Worm (Caenorhabditis elegans) whole organism, L2 larva: ENCODE data around the gene F54D12.8.

ENCODE experiments used
- F13H6.1 ChIP-seq: sonication (generic microtip); optimal IDR thresholded peaks from 2 replicates; lab custom pipeline; 2016; ENCODE audit warnings: missing genetic modification characterization, missing compliant biosample characterization
- Y55F3AM.14 ChIP-seq: fragments of 200-800 bp; sonication (Bioruptor generic); optimal IDR thresholded peaks from 2 replicates; lab custom pipeline; 2018; ENCODE audit warnings: mild to moderate bottlenecking, missing genetic modification characterization, missing compliant biosample characterization
- aly-2 ChIP-seq: fragments of 150-350 bp; optimal IDR thresholded peaks from 2 replicates; lab custom pipeline; 2014; ENCODE audit warnings: missing biosample characterization, missing genetic modification characterization
- ama-1 ChIP-seq: fragments of 150-350 bp; optimal IDR thresholded peaks from 2 replicates; lab custom pipeline; 2018; ENCODE audit warnings: inconsistent platforms
- ceh-82 ChIP-seq: fragments of 150-350 bp; optimal IDR thresholded peaks from 2 replicates; lab custom pipeline; 2014; ENCODE audit warnings: missing biosample characterization, missing genetic modification characterization
- crh-2 ChIP-seq: sonication (generic microtip); optimal IDR thresholded peaks from 2 replicates; lab custom pipeline; 2017; ENCODE audit warnings: missing biosample characterization, missing genetic modification characterization
- dmd-4 ChIP-seq: sonication (generic microtip); optimal IDR thresholded peaks from 2 replicates; lab custom pipeline; 2017; ENCODE audit warnings: missing biosample characterization, missing genetic modification characterization
- egl-27 ChIP-seq: sonication (generic microtip); optimal IDR thresholded peaks from 3 replicates; lab custom pipeline; 2017; ENCODE audit warnings: missing biosample characterization, missing genetic modification reagents, missing genetic modification characterization
- elt-1 ChIP-seq: fragments of 150-350 bp; optimal IDR thresholded peaks from 2 replicates; lab custom pipeline; 2014; ENCODE audit warnings: missing biosample characterization, missing genetic modification characterization
- elt-3 ChIP-seq: sonication (generic microtip); optimal IDR thresholded peaks from 2 replicates; lab custom pipeline; 2017; ENCODE audit warnings: missing biosample characterization, missing genetic modification characterization
- gmeb-1 ChIP-seq: fragments of 150-350 bp; optimal IDR thresholded peaks from 2 replicates; lab custom pipeline; 2014; ENCODE audit warnings: missing biosample characterization, missing genetic modification characterization
- lin-11 ChIP-seq: fragments of 150-350 bp; sonication (generic microtip); optimal IDR thresholded peaks from 2 replicates; lab custom pipeline; 2014; ENCODE audit warnings: missing biosample characterization, missing genetic modification characterization, inconsistent platforms, mixed read lengths
- lin-13 ChIP-seq: fragments of 150-350 bp; optimal IDR thresholded peaks from 2 replicates; lab custom pipeline; 2014; ENCODE audit warnings: missing biosample characterization, missing genetic modification reagents, missing genetic modification characterization
- lin-39 ChIP-seq: fragments of 150-350 bp; optimal IDR thresholded peaks from 2 replicates; lab custom pipeline; 2014; ENCODE audit warnings: missing biosample characterization, missing genetic modification reagents, missing genetic modification characterization
- lsy-2 ChIP-seq, 2 experiments: fragments of 150-350 bp in 1 of 2; sonication (generic microtip) in 1 of 2; optimal IDR thresholded peaks; 2 replicates each; lab custom pipeline; 2014 to 2017; ENCODE audit warnings: missing biosample characterization in 2 of 2, missing genetic modification characterization in 2 of 2
- mab-5 ChIP-seq: fragments of 150-350 bp; optimal IDR thresholded peaks from 2 replicates; lab custom pipeline; 2014; ENCODE audit warnings: missing biosample characterization, missing genetic modification characterization
- mbf-1 ChIP-seq: sonication (generic microtip); optimal IDR thresholded peaks from 2 replicates; lab custom pipeline; 2017; ENCODE audit warnings: missing biosample characterization, missing genetic modification characterization
- mdl-1 ChIP-seq, 2 experiments: fragments of 150-350 bp in 1 of 2; sonication (generic microtip) in 1 of 2; optimal IDR thresholded peaks; 2 replicates each; lab custom pipeline; 2017; ENCODE audit warnings: missing biosample characterization in 2 of 2, missing genetic modification characterization in 2 of 2
- nhr-11 ChIP-seq: fragments of 150-350 bp; optimal IDR thresholded peaks from 2 replicates; lab custom pipeline; 2014; ENCODE audit warnings: missing biosample characterization, missing genetic modification characterization
- nhr-12 ChIP-seq: fragments of 150-350 bp; optimal IDR thresholded peaks from 2 replicates; lab custom pipeline; 2014; ENCODE audit warnings: missing biosample characterization, missing genetic modification characterization
- nhr-129 ChIP-seq: fragments of 150-350 bp; optimal IDR thresholded peaks from 2 replicates; lab custom pipeline; 2014; ENCODE audit warnings: missing biosample characterization, missing genetic modification characterization
- nhr-21 ChIP-seq: fragments of 150-350 bp; optimal IDR thresholded peaks from 2 replicates; lab custom pipeline; 2014; ENCODE audit warnings: missing biosample characterization, missing genetic modification characterization
- nhr-23 ChIP-seq: fragments of 150-350 bp; optimal IDR thresholded peaks from 2 replicates; lab custom pipeline; 2014; ENCODE audit warnings: missing biosample characterization, missing genetic modification reagents, missing genetic modification characterization
- nhr-237 ChIP-seq: fragments of 150-350 bp; optimal IDR thresholded peaks from 2 replicates; lab custom pipeline; 2014; ENCODE audit warnings: missing biosample characterization, missing genetic modification characterization
- nhr-77 ChIP-seq: fragments of 150-350 bp; optimal IDR thresholded peaks from 2 replicates; lab custom pipeline; 2014; ENCODE audit warnings: missing biosample characterization, missing genetic modification characterization
- peb-1 ChIP-seq: fragments of 150-350 bp; optimal IDR thresholded peaks from 2 replicates; lab custom pipeline; 2014; ENCODE audit warnings: missing biosample characterization, missing genetic modification characterization
- sem-4 ChIP-seq: fragments of 150-350 bp; optimal IDR thresholded peaks from 2 replicates; lab custom pipeline; 2014; ENCODE audit warnings: missing biosample characterization, missing genetic modification reagents, missing genetic modification characterization
- skn-1 ChIP-seq: sonication (generic microtip); optimal IDR thresholded peaks from 2 replicates; lab custom pipeline; 2017; ENCODE audit warnings: missing biosample characterization, missing genetic modification characterization
- sma-3 ChIP-seq: sonication (generic microtip); optimal IDR thresholded peaks from 2 replicates; lab custom pipeline; 2016; ENCODE audit warnings: missing genetic modification reagents, missing genetic modification characterization, missing compliant biosample characterization
- sma-9 ChIP-seq, 2 experiments: fragments of 150-350 bp in 1 of 2; sonication (generic microtip) in 1 of 2; optimal IDR thresholded peaks; 2 replicates each; lab custom pipeline; 2014 to 2016; ENCODE audit warnings: missing genetic modification characterization in 2 of 2, mild to moderate bottlenecking in 1 of 2, missing biosample characterization in 1 of 2, missing compliant biosample characterization in 1 of 2, missing genetic modification reagents in 1 of 2, moderate library complexity in 1 of 2
- snpc-4 ChIP-seq: fragments of 150-350 bp; optimal IDR thresholded peaks from 2 replicates; lab custom pipeline; 2014; ENCODE audit warnings: missing biosample characterization, missing genetic modification characterization
- unc-39 ChIP-seq: fragments of 150-350 bp; optimal IDR thresholded peaks from 2 replicates; lab custom pipeline; 2014; ENCODE audit warnings: missing biosample characterization, missing genetic modification characterization
- unc-55 ChIP-seq: fragments of 150-350 bp; sonication (generic microtip); optimal IDR thresholded peaks from 3 replicates; lab custom pipeline; 2014; ENCODE audit warnings: missing biosample characterization, missing genetic modification reagents, missing genetic modification characterization
- unc-62 ChIP-seq: fragments of 150-350 bp; optimal IDR thresholded peaks from 2 replicates; lab custom pipeline; 2014; ENCODE audit warnings: missing biosample characterization, missing genetic modification reagents, missing genetic modification characterization
- zag-1 ChIP-seq: fragments of 150-350 bp; optimal IDR thresholded peaks from 2 replicates; lab custom pipeline; 2014; ENCODE audit warnings: missing biosample characterization, missing genetic modification characterization
- ztf-1 ChIP-seq: fragments of 200-800 bp; sonication (Bioruptor generic); conservative IDR thresholded peaks from 2 replicates; pipeline ENCODE4 v1.3.6; 2022; ENCODE audit warnings: missing genetic modification characterization, missing compliant biosample characterization
- ztf-11 ChIP-seq: sonication (generic microtip); optimal IDR thresholded peaks from 2 replicates; lab custom pipeline; 2017; ENCODE audit warnings: missing biosample characterization, missing genetic modification characterization

F54D12.8 gene

ce11 chrII:1375627-1376026 lies 22.2 kb downstream of the F54D12.8 start:
- TF ChIP-seq nhr-129 (tag; lab: Kevin White, UChicago) (peak; percentile 45), F13H6.1 (tag; lab: Kevin White, UChicago) (peak; percentile 37), lsy-2 (tag; optimal IDR thresholded peaks at IDR 0.05; lab: Kevin White, UChicago) (peak in 1 of 2 experiments; percentile 35), mab-5 (tag; lab: Kevin White, UChicago) (no peak)

DNA sequence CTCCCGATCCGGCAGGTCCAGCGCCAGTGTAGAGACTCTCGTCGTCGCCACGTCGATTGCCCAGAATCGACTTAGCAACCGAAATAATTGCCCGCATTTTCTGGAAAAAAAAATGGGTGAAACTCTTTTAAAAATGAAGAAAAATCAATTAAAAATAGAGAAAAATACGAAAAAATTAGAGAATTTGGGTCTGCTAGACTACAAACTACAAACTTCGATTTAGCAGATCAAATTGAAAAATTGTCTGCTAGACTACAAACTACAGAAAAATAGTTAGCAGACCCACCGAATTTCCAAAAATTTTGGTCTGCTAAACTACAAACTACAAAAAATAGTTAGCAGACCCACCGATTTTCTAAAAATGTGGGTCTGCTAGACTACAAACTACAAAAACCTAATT lies 22.9 kb downstream of the F54D12.8 start, which contains the start of gene rog-1:
Gene rog-1, minus strand, starts transcription at position 101 of the 400 bp plus-strand sequence.
- TF ChIP-seq lin-39 (no peak), nhr-12 (tag; lab: Kevin White, UChicago) (no peak), F13H6.1 (tag; lab: Kevin White, UChicago) (no peak), ztf-1 (GFP tag; lab: Robert Waterston, UW) (no peak), zag-1 (tag; lab: Kevin White, UChicago) (no peak), snpc-4 (tag; lab: Kevin White, UChicago) (no peak), egl-27 (tag; lab: Kevin White, UChicago) (no peak), unc-55 (GFP tag; lab: Kevin White, UChicago) (no peak), nhr-237 (no peak), crh-2 (tag; lab: Kevin White, UChicago) (no peak), mdl-1 (tag; optimal IDR thresholded peaks at IDR 0.05; lab: Kevin White, UChicago) (no peak), ama-1 (lab: Kevin White, UChicago) (no peak), sem-4 (no peak), unc-62 (GFP tag; lab: Kevin White, UChicago) (no peak)

DNA sequence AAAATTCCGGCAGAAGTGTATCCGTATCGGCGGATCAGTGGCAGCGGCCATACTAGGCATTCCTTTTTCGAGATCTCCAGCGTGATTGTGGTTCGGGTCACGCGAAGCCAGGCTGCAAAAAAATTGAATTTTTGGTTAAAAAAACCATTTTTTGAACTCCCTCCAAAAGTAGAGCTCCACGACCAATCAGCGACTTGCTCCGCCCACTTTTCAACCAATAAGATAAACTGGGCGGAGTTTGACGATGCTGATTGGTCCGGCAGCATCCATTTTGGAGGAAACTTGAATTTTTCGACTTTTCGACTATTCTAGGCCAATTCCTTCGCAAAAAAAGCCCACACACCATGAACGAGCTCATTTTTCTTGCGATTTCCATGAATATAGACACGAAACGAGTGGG lies 23.4 kb downstream of the F54D12.8 start:
- no peak for TF ChIP-seq elt-3
- TF ChIP-seq unc-39 = no peak
- TF ChIP-seq ama-1 (lab: Kevin White, UChicago) = no peak
- TF ChIP-seq sma-9 (GFP tag; optimal IDR thresholded peaks at IDR 0.05; lab: Kevin White, UChicago) = no peak
- TF ChIP-seq sma-9 (tag; optimal IDR thresholded peaks at IDR 0.05; lab: Kevin White, UChicago) = no peak
- no peak for TF ChIP-seq F13H6.1 (tag; lab: Kevin White, UChicago)
- no peak for TF ChIP-seq sem-4
- TF ChIP-seq lsy-2 (tag; optimal IDR thresholded peaks at IDR 0.05; lab: Kevin White, UChicago) = no peak
- TF ChIP-seq nhr-129 (tag; lab: Kevin White, UChicago) = no peak
- TF ChIP-seq nhr-23 (tag; lab: Kevin White, UChicago) = no peak
- TF ChIP-seq ceh-82 (tag; lab: Kevin White, UChicago) = no peak
- no peak for TF ChIP-seq nhr-21 (tag; lab: Kevin White, UChicago)
- TF ChIP-seq ztf-11 = no peak
- no peak for TF ChIP-seq sma-3 (GFP tag; lab: Kevin White, UChicago)
- no peak for TF ChIP-seq peb-1 (tag; lab: Kevin White, UChicago)

DNA sequence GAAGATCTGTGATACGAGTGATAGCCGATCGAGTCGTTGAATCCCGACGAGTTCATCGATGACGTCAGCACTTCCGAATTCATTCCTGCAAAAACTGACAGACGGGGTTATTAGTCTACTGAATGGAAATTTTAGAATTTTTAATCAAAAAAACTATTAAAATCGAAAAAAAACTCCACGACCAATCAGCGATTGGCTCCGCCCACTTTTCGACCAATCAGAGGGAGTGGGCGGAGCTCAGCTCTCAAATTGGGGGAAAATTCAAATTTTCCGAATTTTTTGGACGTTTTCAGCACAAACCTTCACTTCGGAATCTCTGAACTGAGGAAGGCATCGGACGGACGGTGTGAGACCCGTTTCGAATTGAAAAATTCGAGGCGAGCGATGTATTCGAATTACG lies 24.9 kb downstream of the F54D12.8 start:
- no peak for TF ChIP-seq crh-2 (tag; lab: Kevin White, UChicago)
- TF ChIP-seq zag-1 (tag; lab: Kevin White, UChicago) = no peak
- TF ChIP-seq gmeb-1 (tag; lab: Kevin White, UChicago) = no peak
- TF ChIP-seq lin-39 = no peak
- no peak for TF ChIP-seq lin-13
- TF ChIP-seq nhr-11 = no peak
- TF ChIP-seq dmd-4 (tag; lab: Kevin White, UChicago) = no peak
- no peak for TF ChIP-seq nhr-21 (tag; lab: Kevin White, UChicago)
- no peak for TF ChIP-seq skn-1
- no peak for TF ChIP-seq lin-11 (tag; lab: Kevin White, UChicago)
- no peak for TF ChIP-seq mbf-1 (tag; lab: Kevin White, UChicago)
- TF ChIP-seq egl-27 (tag; lab: Kevin White, UChicago) = no peak
- no peak for TF ChIP-seq F13H6.1 (tag; lab: Kevin White, UChicago)
- TF ChIP-seq elt-1 (tag; lab: Kevin White, UChicago) = no peak
- no peak for TF ChIP-seq nhr-77 (tag; lab: Kevin White, UChicago)
- no peak for TF ChIP-seq ceh-82 (tag; lab: Kevin White, UChicago)

DNA sequence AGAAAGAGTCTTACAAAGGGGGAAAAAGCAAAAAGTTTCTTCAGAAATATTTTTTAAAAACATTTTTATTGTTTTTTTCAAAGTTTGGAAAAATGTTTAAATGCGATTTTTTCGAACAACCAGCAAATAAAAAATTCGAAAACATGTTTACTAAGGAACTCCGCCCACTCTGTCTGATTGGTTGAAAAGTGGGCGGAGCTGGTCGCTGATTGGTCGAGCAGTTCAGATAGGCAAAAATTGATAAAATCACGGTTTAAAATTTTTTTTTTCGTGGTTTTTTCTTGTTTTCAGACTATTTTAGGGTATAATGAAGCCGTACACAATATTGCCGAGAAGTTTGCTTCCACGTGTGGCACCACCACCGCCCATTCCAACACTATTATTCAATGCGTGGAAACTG lies 25.7 kb downstream of the F54D12.8 start:
- TF ChIP-seq Y55F3AM.14 (GFP tag; lab: Kevin White, UChicago) = no peak
- no peak for TF ChIP-seq aly-2 (tag; lab: Kevin White, UChicago)
- no peak for TF ChIP-seq elt-3
